Worm (Caenorhabditis elegans): ENCODE data around the gene glb-5.

ce11 chrV:5571691-5572090 is 13.0 kb downstream of the glb-5 start:
- TF ChIP-seq nhr-28 (tag; optimal IDR thresholded peaks at IDR 0.05) (no peak), elt-1 (tag; optimal IDR thresholded peaks at IDR 0.05) (no peak), fos-1 (tag; optimal IDR thresholded peaks at IDR 0.05) (no peak), lin-15B (tag; optimal IDR thresholded peaks at IDR 0.05) (no peak), nhr-12 (tag; optimal IDR thresholded peaks at IDR 0.05) (no peak), egl-27 (tag; optimal IDR thresholded peaks at IDR 0.05) (no peak)

All from whole organism, L3 larva.